Worm (Caenorhabditis elegans) whole organism, young adult: ENCODE measurements around the gene Y50D4A.1.

Experiments used
- B0035.1 ChIP-seq: sonication (generic microtip); optimal IDR thresholded peaks from 2 replicates; lab custom pipeline; 2016; ENCODE audit warnings: missing genetic modification characterization, mild to moderate bottlenecking, missing compliant biosample characterization, missing genotype, missing genetic modification reagents
- B0336.3 ChIP-seq: fragments of 200-800 bp; sonication (Bioruptor generic); IDR thresholded peaks from 2 replicates; pipeline ENCODE4 v1.3.6; 2022; ENCODE audit warnings: missing genetic modification characterization, missing compliant biosample characterization
- C06A6.2 ChIP-seq: fragments of 200-800 bp; sonication (Bioruptor generic); conservative IDR thresholded peaks from 2 replicates; pipeline ENCODE4 v1.3.6; 2022; ENCODE audit warnings: missing genetic modification characterization, missing compliant biosample characterization
- F22D6.2 ChIP-seq: sonication (generic microtip); optimal IDR thresholded peaks from 2 replicates; lab custom pipeline; 2016; ENCODE audit warnings: mild to moderate bottlenecking, missing genetic modification characterization, missing compliant biosample characterization
- F23B12.7 ChIP-seq: sonication (generic microtip); optimal IDR thresholded peaks from 2 replicates; lab custom pipeline; 2017; ENCODE audit warnings: missing genetic modification characterization, mild to moderate bottlenecking, missing compliant biosample characterization, antibody characterized with exemption, moderate library complexity; ENCODE audit not compliant: insufficient read depth
- F49E8.2 ChIP-seq: sonication (generic microtip); optimal IDR thresholded peaks from 3 replicates; lab custom pipeline; 2017; ENCODE audit warnings: missing genetic modification characterization, mild to moderate bottlenecking, missing compliant biosample characterization, antibody characterized with exemption, moderate library complexity; ENCODE audit not compliant: insufficient read depth
- Y53F4B.3 ChIP-seq: fragments of 200-800 bp; sonication (Bioruptor generic); IDR thresholded peaks from 2 replicates; pipeline ENCODE4 v1.3.6; 2022; ENCODE audit warnings: missing genetic modification reagents, missing genetic modification characterization, missing compliant biosample characterization
- Y56A3A.18 ChIP-seq: fragments of 200-800 bp; sonication (Bioruptor generic); IDR thresholded peaks from 2 replicates; pipeline ENCODE4 v1.3.6; 2022; ENCODE audit warnings: missing genetic modification reagents, missing genetic modification characterization, missing compliant biosample characterization
- akir-1 ChIP-seq: fragments of 200-800 bp; sonication (Bioruptor generic); optimal IDR thresholded peaks from 2 replicates; lab custom pipeline; 2018; ENCODE audit warnings: mild to moderate bottlenecking, missing genetic modification characterization, moderate library complexity, missing compliant biosample characterization
- ama-1 ChIP-seq, 3 experiments: fragments of 150-350 bp in 1 of 3; sonication (generic microtip) in 2 of 3; optimal IDR thresholded peaks; 2 replicates each; lab custom pipeline; 2014 to 2018; ENCODE audit warnings: missing biosample characterization in 2 of 3, missing genetic modification characterization in 2 of 3, missing genetic modification reagents in 2 of 3
- aptf-3 ChIP-seq: fragments of 200-800 bp; sonication (Bioruptor generic); IDR thresholded peaks from 2 replicates; pipeline ENCODE4 v1.3.6; 2022; ENCODE audit warnings: missing genetic modification characterization, missing compliant biosample characterization
- attf-6 ChIP-seq: fragments of 200-800 bp; sonication (Bioruptor generic); IDR thresholded peaks from 2 replicates; pipeline ENCODE4 v1.3.6; 2022; ENCODE audit warnings: missing genetic modification reagents, missing genetic modification characterization, missing compliant biosample characterization
- cebp-2 ChIP-seq: fragments of 200-800 bp; sonication (Bioruptor generic); IDR thresholded peaks from 2 replicates; pipeline ENCODE4 v1.3.6; 2022; ENCODE audit warnings: missing genetic modification characterization, missing compliant biosample characterization
- ceh-58 ChIP-seq: fragments of 200-800 bp; sonication (Bioruptor generic); IDR thresholded peaks from 2 replicates; pipeline ENCODE4 v1.3.6; 2022; ENCODE audit warnings: missing genetic modification characterization, missing compliant biosample characterization
- ceh-91 ChIP-seq: fragments of 200-800 bp; sonication (Bioruptor generic); IDR thresholded peaks from 2 replicates; pipeline ENCODE4 v1.3.6; 2022; ENCODE audit warnings: missing genetic modification reagents, missing genetic modification characterization, missing compliant biosample characterization
- dpff-1 ChIP-seq: sonication (generic microtip); optimal IDR thresholded peaks from 2 replicates; lab custom pipeline; 2017; ENCODE audit warnings: mild to moderate bottlenecking, missing genetic modification characterization, missing compliant biosample characterization
- efl-1 ChIP-seq: fragments of 150-350 bp; optimal IDR thresholded peaks from 2 replicates; lab custom pipeline; 2014; ENCODE audit warnings: missing biosample characterization, missing genetic modification reagents, missing genetic modification characterization
- egl-18 ChIP-seq: fragments of 200-800 bp; sonication (Bioruptor generic); IDR thresholded peaks from 2 replicates; pipeline ENCODE4 v1.3.6; 2022; ENCODE audit warnings: missing genetic modification reagents, missing genetic modification characterization, missing compliant biosample characterization
- egl-44 ChIP-seq: fragments of 200-800 bp; sonication (Bioruptor generic); IDR thresholded peaks from 2 replicates; pipeline ENCODE4 v1.3.6; 2022; ENCODE audit warnings: missing genetic modification reagents, missing genetic modification characterization, missing compliant biosample characterization
- ets-4 ChIP-seq: fragments of 200-800 bp; sonication (Bioruptor generic); optimal IDR thresholded peaks from 2 replicates; lab custom pipeline; 2018; ENCODE audit warnings: mild to moderate bottlenecking, missing genetic modification characterization, missing compliant biosample characterization
- hlh-12 ChIP-seq: sonication (generic microtip); optimal IDR thresholded peaks from 2 replicates; lab custom pipeline; 2016; ENCODE audit warnings: missing genetic modification characterization, missing compliant biosample characterization
- hsf-1 ChIP-seq: fragments of 200-800 bp; sonication (Bioruptor generic); IDR thresholded peaks from 2 replicates; pipeline ENCODE4 v1.3.6; 2022; ENCODE audit warnings: missing genetic modification reagents, missing genetic modification characterization, missing compliant biosample characterization
- let-526 ChIP-seq: fragments of 200-800 bp; sonication (Bioruptor generic); IDR thresholded peaks from 2 replicates; pipeline ENCODE4 v1.3.6; 2022; ENCODE audit warnings: missing genetic modification reagents, missing genetic modification characterization, missing compliant biosample characterization
- lsl-1 ChIP-seq: fragments of 200-800 bp; sonication (Bioruptor generic); optimal IDR thresholded peaks from 2 replicates; lab custom pipeline; 2018; ENCODE audit warnings: mild to moderate bottlenecking, missing genetic modification characterization, moderate library complexity, missing compliant biosample characterization
- lsy-27 ChIP-seq: sonication (generic microtip); optimal IDR thresholded peaks from 2 replicates; lab custom pipeline; 2017; ENCODE audit warnings: missing genetic modification characterization, mild to moderate bottlenecking, missing compliant biosample characterization, antibody characterized with exemption, missing genotype, borderline replicate concordance; ENCODE audit not compliant: insufficient read depth
- madf-10 ChIP-seq: sonication (generic microtip); optimal IDR thresholded peaks from 2 replicates; lab custom pipeline; 2016; ENCODE audit warnings: mild to moderate bottlenecking, missing genetic modification characterization, missing compliant biosample characterization
- madf-3 ChIP-seq: fragments of 200-800 bp; sonication (Bioruptor generic); IDR thresholded peaks from 2 replicates; pipeline ENCODE4 v1.3.6; 2022; ENCODE audit warnings: missing genetic modification reagents, missing genetic modification characterization, missing compliant biosample characterization
- mcd-1 ChIP-seq: fragments of 200-800 bp; sonication (Bioruptor generic); IDR thresholded peaks from 2 replicates; pipeline ENCODE4 v1.3.6; 2022; ENCODE audit warnings: missing genetic modification reagents, missing genetic modification characterization, missing compliant biosample characterization
- nfyb-1 ChIP-seq: fragments of 200-800 bp; sonication (Bioruptor generic); IDR thresholded peaks from 2 replicates; pipeline ENCODE4 v1.3.6; 2022; ENCODE audit warnings: missing genetic modification reagents, missing genetic modification characterization, missing compliant biosample characterization
- nhr-90 ChIP-seq: sonication (generic microtip); optimal IDR thresholded peaks from 2 replicates; lab custom pipeline; 2016; ENCODE audit warnings: missing genotype, mild to moderate bottlenecking, missing genetic modification characterization, missing compliant biosample characterization
- pbrm-1 ChIP-seq: fragments of 200-800 bp; sonication (Bioruptor generic); IDR thresholded peaks from 2 replicates; pipeline ENCODE4 v1.3.6; 2022; ENCODE audit warnings: missing genetic modification reagents, missing genetic modification characterization, missing compliant biosample characterization
- pha-4 ChIP-seq: fragments of 150-350 bp; sonication (generic microtip); optimal IDR thresholded peaks from 2 replicates; lab custom pipeline; 2014; ENCODE audit warnings: missing biosample characterization, missing genetic modification reagents, missing genetic modification characterization
- repo-1 ChIP-seq: sonication (generic microtip); optimal IDR thresholded peaks from 2 replicates; lab custom pipeline; 2017; ENCODE audit warnings: mild to moderate bottlenecking, missing genetic modification characterization, missing compliant biosample characterization
- rpc-1 ChIP-seq, 2 experiments: fragments of 150-350 bp in 1 of 2; sonication (generic microtip) in 1 of 2; optimal IDR thresholded peaks; 2 replicates each; lab custom pipeline; 2014 to 2018; ENCODE audit warnings: missing biosample characterization in 1 of 2, missing genetic modification characterization in 1 of 2, missing genetic modification reagents in 1 of 2, missing genotype in 1 of 2
- snpc-1.3 ChIP-seq: sonication (generic microtip); optimal IDR thresholded peaks from 2 replicates; lab custom pipeline; 2017; ENCODE audit warnings: missing genetic modification characterization, mild to moderate bottlenecking, missing compliant biosample characterization, antibody characterized with exemption, moderate library complexity, missing genotype, missing genetic modification reagents; ENCODE audit not compliant: insufficient read depth
- somi-1 ChIP-seq: fragments of 200-800 bp; sonication (Bioruptor generic); optimal IDR thresholded peaks from 2 replicates; lab custom pipeline; 2018; ENCODE audit warnings: mild to moderate bottlenecking, missing genetic modification characterization, missing compliant biosample characterization
- tbp1 ChIP-seq: fragments of 200-800 bp; sonication (Bioruptor generic); optimal IDR thresholded peaks from 2 replicates; lab custom pipeline; 2018; ENCODE audit warnings: mild to moderate bottlenecking, missing genetic modification characterization, missing compliant biosample characterization
- tbx-9 ChIP-seq: sonication (generic microtip); optimal IDR thresholded peaks from 2 replicates; lab custom pipeline; 2016; ENCODE audit warnings: borderline replicate concordance, missing genetic modification characterization, inconsistent platforms, missing compliant biosample characterization
- unc-130 ChIP-seq: sonication (generic microtip); optimal IDR thresholded peaks from 2 replicates; lab custom pipeline; 2016; ENCODE audit warnings: missing genetic modification reagents, missing genetic modification characterization, missing compliant biosample characterization
- zfh-2 ChIP-seq: fragments of 200-800 bp; sonication (Bioruptor generic); conservative IDR thresholded peaks from 2 replicates; pipeline ENCODE4 v1.3.6; 2022; ENCODE audit warnings: missing genetic modification reagents, missing genetic modification characterization, missing compliant biosample characterization
- ztf-3 ChIP-seq: fragments of 200-800 bp; sonication (Bioruptor generic); optimal IDR thresholded peaks from 2 replicates; lab custom pipeline; 2018; ENCODE audit warnings: mild to moderate bottlenecking, missing genetic modification characterization, missing compliant biosample characterization

The Y50D4A.1 gene

ce11 chrV:1262036-1262435 is 54.3 kb downstream of the Y50D4A.1 start (continued):
- TF ChIP-seq egl-44 (no peak), B0035.1 (peak; percentile 9), nhr-90 (tag; lab: Kevin White, UChicago) (peak; percentile 29), ama-1 (optimal IDR thresholded peaks at IDR 0.05; lab: Kevin White, UChicago) (peak; percentile 53), ama-1 (GFP tag; optimal IDR thresholded peaks at IDR 0.05; lab: Kevin White, UChicago) (no peak), zfh-2 (peak; percentile 66; the same call in 1 of the 2 replicates), ets-4 (GFP tag; lab: Kevin White, UChicago) (no peak)

ce11 chrV:1263078-1263732 is 55.5 kb downstream of the Y50D4A.1 start:
- TF ChIP-seq ztf-3 (no peak), lsl-1 (GFP tag; lab: Kevin White, UChicago) (no peak), Y53F4B.3 (GFP tag; lab: Robert Waterston, UW) (no peak), lsy-27 (tag; lab: Kevin White, UChicago) (no peak), akir-1 (GFP tag; lab: Kevin White, UChicago) (no peak), cebp-2 (GFP tag; lab: Robert Waterston, UW) (0 out of 2 replicates have a peak, but pooled peaks have one; percentile 7), repo-1 (tag; lab: Kevin White, UChicago) (peak; percentile 61), dpff-1 (tag; lab: Kevin White, UChicago) (peak; percentile 18), B0336.3 (GFP tag; lab: Robert Waterston, UW) (0 out of 2 replicates have a peak, but pooled peaks have one; percentile 9), hsf-1 (GFP tag; lab: Robert Waterston, UW) (0 out of 2 replicates have a peak, but pooled peaks have one; percentile 52), aptf-3 (GFP tag; lab: Robert Waterston, UW) (0 out of 2 replicates have a peak, but pooled peaks have one; percentile 42), mcd-1 (GFP tag; lab: Robert Waterston, UW) (no peak), pha-4 (no peak), ceh-91 (GFP tag; lab: Robert Waterston, UW) (no peak), let-526 (GFP tag; lab: Robert Waterston, UW) (no peak), madf-10 (tag; lab: Kevin White, UChicago) (no peak), attf-6 (GFP tag; lab: Robert Waterston, UW) (no peak), C06A6.2 (GFP tag; lab: Robert Waterston, UW) (no peak), egl-44 (no peak)
- TF ChIP-seq, all 124 proteins: peak for 6

- TF ChIP-seq efl-1 (GFP tag; lab: Kevin White, UChicago): no peak
- TF ChIP-seq ztf-3: no peak
- TF ChIP-seq madf-3 (GFP tag; lab: Robert Waterston, UW): peak; percentile 83
- no peak for TF ChIP-seq cebp-2 (GFP tag; lab: Robert Waterston, UW)
- peak; percentile 65 for TF ChIP-seq ama-1 (optimal IDR thresholded peaks at IDR 0.05; lab: Kevin White, UChicago)
- no peak for TF ChIP-seq ama-1 (GFP tag; optimal IDR thresholded peaks at IDR 0.05; lab: Kevin White, UChicago)
- TF ChIP-seq pbrm-1 (GFP tag; lab: Robert Waterston, UW): peak; percentile 51; the same call in 1 of the 2 replicates
- TF ChIP-seq tbx-9 (tag; lab: Kevin White, UChicago): no peak
- no peak for TF ChIP-seq unc-130 (GFP tag; lab: Kevin White, UChicago)
- peak; percentile 92 for TF ChIP-seq mcd-1 (GFP tag; lab: Robert Waterston, UW)
- no peak for TF ChIP-seq hlh-12 (tag; lab: Kevin White, UChicago)
- TF ChIP-seq F22D6.2: no peak
- TF ChIP-seq nfyb-1 (GFP tag; lab: Robert Waterston, UW): no peak
- TF ChIP-seq ets-4 (GFP tag; lab: Kevin White, UChicago): no peak
- no peak for TF ChIP-seq F49E8.2
- no peak for TF ChIP-seq snpc-1.3 (tag; lab: Kevin White, UChicago)
- TF ChIP-seq tbp1 (GFP tag; lab: Kevin White, UChicago): peak; percentile 23
- TF ChIP-seq egl-18 (GFP tag; lab: Robert Waterston, UW): no peak
- TF ChIP-seq ceh-58 (GFP tag; lab: Robert Waterston, UW): no peak
- peak; percentile 65 for TF ChIP-seq F23B12.7 (tag; lab: Kevin White, UChicago)
- no peak for TF ChIP-seq attf-6 (GFP tag; lab: Robert Waterston, UW)
- TF ChIP-seq rpc-1 (optimal IDR thresholded peaks at IDR 0.05; lab: Kevin White, UChicago): no peak
- no peak for TF ChIP-seq rpc-1 (tag; optimal IDR thresholded peaks at IDR 0.05; lab: Kevin White, UChicago)
- no peak for TF ChIP-seq Y56A3A.18 (GFP tag; lab: Robert Waterston, UW)
- TF ChIP-seq somi-1 (GFP tag; lab: Kevin White, UChicago): no peak
Measured at ce11 chrV:1263939-1264823, 56.5 kb downstream of the Y50D4A.1 start, which contains the start of the genes rab-1 and C39F7.5. Gene rab-1 (minus strand): TSS chrV:1263989. Gene C39F7.5 (plus strand): TSS chrV:1264773.
